Worm (Caenorhabditis elegans) whole organism, late embryonic: ENCODE results near the gene mesp-1.
A peak's percentile ranks its signal among the peaks of the same experiment; 100 is the strongest.

Experiments used
- C38D4.7 ChIP-seq: fragments of 200-800 bp; sonication (Bioruptor generic); optimal IDR thresholded peaks from 2 replicates; lab custom pipeline; 2018; ENCODE audit warnings: mild to moderate bottlenecking, missing genetic modification characterization, moderate library complexity, missing compliant biosample characterization
- ama-1 ChIP-seq: fragments of 150-350 bp; optimal IDR thresholded peaks from 2 replicates; lab custom pipeline; 2014
- ceh-19 ChIP-seq: fragments of 200-800 bp; sonication (Bioruptor generic); optimal IDR thresholded peaks from 2 replicates; lab custom pipeline; 2018; ENCODE audit warnings: mild to moderate bottlenecking, missing genetic modification characterization, missing compliant biosample characterization
- ceh-2 ChIP-seq: sonication (generic microtip); optimal IDR thresholded peaks from 2 replicates; lab custom pipeline; 2016; ENCODE audit warnings: missing genotype, missing genetic modification characterization, missing compliant biosample characterization
- ceh-24 ChIP-seq: sonication (generic microtip); optimal IDR thresholded peaks from 2 replicates; lab custom pipeline; 2016; ENCODE audit warnings: mild to moderate bottlenecking, missing genetic modification characterization, missing compliant biosample characterization
- ceh-30 ChIP-seq: fragments of 150-350 bp; optimal IDR thresholded peaks from 2 replicates; lab custom pipeline; 2014; ENCODE audit warnings: missing biosample characterization, missing genetic modification characterization
- ceh-31 ChIP-seq: sonication (generic microtip); optimal IDR thresholded peaks from 2 replicates; lab custom pipeline; 2016; ENCODE audit warnings: missing genetic modification characterization, missing compliant biosample characterization
- ceh-45 ChIP-seq: fragments of 200-800 bp; sonication (Bioruptor generic); IDR thresholded peaks from 2 replicates; pipeline ENCODE4 v1.3.6; 2022; ENCODE audit warnings: missing genetic modification reagents, missing genetic modification characterization, missing compliant biosample characterization
- ceh-48 ChIP-seq: sonication (generic microtip); optimal IDR thresholded peaks from 2 replicates; lab custom pipeline; 2016; ENCODE audit warnings: missing genetic modification characterization, inconsistent platforms, missing compliant biosample characterization
- dmd-4 ChIP-seq: sonication (generic microtip); optimal IDR thresholded peaks from 2 replicates; lab custom pipeline; 2016; ENCODE audit warnings: borderline replicate concordance, missing genetic modification characterization, missing compliant biosample characterization
- elt-2 ChIP-seq: sonication (generic microtip); optimal IDR thresholded peaks from 2 replicates; lab custom pipeline; 2016; ENCODE audit warnings: missing genetic modification reagents, missing genetic modification characterization, missing compliant biosample characterization
- elt-4 ChIP-seq: sonication (generic microtip); optimal IDR thresholded peaks from 2 replicates; lab custom pipeline; 2016; ENCODE audit warnings: missing genetic modification characterization, missing compliant biosample characterization
- fkh-10 ChIP-seq: fragments of 150-350 bp; optimal IDR thresholded peaks from 2 replicates; lab custom pipeline; 2014; ENCODE audit warnings: missing biosample characterization, missing genetic modification reagents, missing genetic modification characterization
- gmeb-2 ChIP-seq: sonication (generic microtip); optimal IDR thresholded peaks from 2 replicates; lab custom pipeline; 2016; ENCODE audit warnings: missing genetic modification characterization, inconsistent platforms, missing compliant biosample characterization
- hlh-15 ChIP-seq: sonication (generic microtip); optimal IDR thresholded peaks from 2 replicates; lab custom pipeline; 2016; ENCODE audit warnings: missing genetic modification characterization, missing compliant biosample characterization
- hlh-6 ChIP-seq: sonication (generic microtip); optimal IDR thresholded peaks from 2 replicates; lab custom pipeline; 2016; ENCODE audit warnings: missing genotype, missing genetic modification characterization, missing compliant biosample characterization
- lim-6 ChIP-seq: sonication (generic microtip); optimal IDR thresholded peaks from 2 replicates; lab custom pipeline; 2016; ENCODE audit warnings: missing genetic modification characterization, missing compliant biosample characterization
- lin-11 ChIP-seq: fragments of 200-800 bp; sonication (Bioruptor generic); optimal IDR thresholded peaks from 2 replicates; lab custom pipeline; 2018; ENCODE audit warnings: mild to moderate bottlenecking, missing genetic modification characterization, missing compliant biosample characterization
- madf-2 ChIP-seq: sonication (generic microtip); optimal IDR thresholded peaks from 2 replicates; lab custom pipeline; 2017; ENCODE audit warnings: missing genetic modification characterization, missing compliant biosample characterization
- mec-3 ChIP-seq: sonication (generic microtip); optimal IDR thresholded peaks from 2 replicates; lab custom pipeline; 2016; ENCODE audit warnings: borderline replicate concordance, missing genetic modification characterization, missing compliant biosample characterization
- nfya-1 ChIP-seq: sonication (generic microtip); optimal IDR thresholded peaks from 2 replicates; lab custom pipeline; 2017; ENCODE audit warnings: missing genetic modification characterization, mild to moderate bottlenecking, missing compliant biosample characterization, antibody characterized with exemption, moderate library complexity
- pax-1 ChIP-seq: fragments of 150-350 bp; optimal IDR thresholded peaks from 2 replicates; lab custom pipeline; 2014; ENCODE audit warnings: missing biosample characterization, missing genetic modification characterization
- pha-2 ChIP-seq: sonication (generic microtip); optimal IDR thresholded peaks from 2 replicates; lab custom pipeline; 2017; ENCODE audit warnings: mild to moderate bottlenecking, missing genetic modification characterization, missing compliant biosample characterization
- pqm-1 ChIP-seq: sonication (generic microtip); optimal IDR thresholded peaks from 2 replicates; lab custom pipeline; 2016; ENCODE audit warnings: missing genetic modification characterization, missing compliant biosample characterization
- sox-2 ChIP-seq: fragments of 200-800 bp; sonication (Bioruptor generic); IDR thresholded peaks from 2 replicates; pipeline ENCODE4 v1.3.6; 2022; ENCODE audit warnings: missing genetic modification reagents, missing genetic modification characterization, missing compliant biosample characterization
- syd-9 ChIP-seq: sonication (generic microtip); optimal IDR thresholded peaks from 2 replicates; lab custom pipeline; 2016; ENCODE audit warnings: mild to moderate bottlenecking, missing genetic modification characterization, moderate library complexity, missing compliant biosample characterization
- tbx-2 ChIP-seq: sonication (generic microtip); optimal IDR thresholded peaks from 2 replicates; lab custom pipeline; 2016; ENCODE audit warnings: missing genetic modification characterization, missing compliant biosample characterization
- ttx-3 ChIP-seq: sonication (generic microtip); optimal IDR thresholded peaks from 2 replicates; lab custom pipeline; 2016; ENCODE audit warnings: missing genetic modification reagents, missing genetic modification characterization, missing compliant biosample characterization
- unc-3 ChIP-seq, 2 experiments: fragments of 200-800 bp in 1 of 2; sonication (Bioruptor generic) in 1 of 2; sonication (generic microtip) in 1 of 2; conservative IDR thresholded peaks in 1 of 2; optimal IDR thresholded peaks in 1 of 2; 2 replicates each; pipeline versions ENCODE4 v1.3.6 to Lab custom; 2016 to 2022; ENCODE audit warnings: missing compliant biosample characterization in 2 of 2, missing genetic modification characterization in 2 of 2, missing genetic modification reagents in 1 of 2
- unc-42 ChIP-seq: sonication (generic microtip); optimal IDR thresholded peaks from 2 replicates; lab custom pipeline; 2016; ENCODE audit warnings: missing genotype, missing genetic modification characterization, missing compliant biosample characterization
- zip-5 ChIP-seq: sonication (generic microtip); optimal IDR thresholded peaks from 2 replicates; lab custom pipeline; 2016; ENCODE audit warnings: missing genetic modification characterization, missing compliant biosample characterization

Gene mesp-1

DNA sequence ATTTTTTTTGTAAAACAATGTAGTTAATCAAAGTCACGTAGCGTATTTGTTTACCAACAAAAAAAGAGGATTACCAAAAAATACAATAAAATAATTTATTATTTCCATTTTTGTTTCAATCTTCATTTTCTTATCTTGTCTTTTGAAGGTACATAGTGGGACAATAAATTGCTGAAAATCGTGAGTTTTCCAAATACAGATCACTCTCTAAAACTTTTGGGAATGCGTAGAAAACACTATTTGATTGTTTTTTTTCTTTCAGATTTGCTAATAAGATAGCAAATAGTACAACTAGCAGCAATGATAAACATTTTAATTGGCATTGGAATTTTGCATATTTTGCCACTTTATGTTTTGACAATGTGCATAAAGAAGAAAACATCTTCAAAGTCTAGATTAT lies 2.3 kb downstream of the mesp-1 start, which contains the start of gene C28C12.1:
TSS of gene C28C12.1 (plus strand) at position 301 of the 400 bp plus-strand sequence.
- TF ChIP-seq lin-11 (tag; lab: Kevin White, UChicago) = no peak
- no peak for TF ChIP-seq pax-1 (tag; lab: Kevin White, UChicago)

DNA sequence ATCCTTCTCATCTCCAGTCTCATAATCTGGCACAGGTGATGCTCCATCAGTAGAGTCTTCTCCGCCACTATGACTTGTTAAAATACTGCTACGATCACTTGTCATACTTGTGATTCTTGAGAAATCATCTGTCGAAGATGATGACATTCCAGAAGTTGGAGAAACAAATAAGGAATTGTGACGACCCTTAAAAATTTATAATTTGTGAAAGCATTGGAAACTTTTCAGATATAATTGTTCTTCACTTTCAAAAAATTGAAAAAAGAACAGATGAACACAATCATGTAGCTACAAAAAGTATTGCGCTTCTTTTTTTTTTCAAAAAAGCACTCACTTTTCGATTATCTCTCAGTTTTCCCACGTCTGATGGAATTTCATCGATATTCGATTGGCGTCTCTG lies 6.9 kb downstream of the mesp-1 start:
- TF ChIP-seq sox-2 (GFP tag; lab: Robert Waterston, UW) = no peak
- TF ChIP-seq hlh-6 (tag; lab: Kevin White, UChicago) = no peak
- no peak for TF ChIP-seq unc-42 (tag; lab: Kevin White, UChicago)
- no peak for TF ChIP-seq ceh-19 (GFP tag; lab: Kevin White, UChicago)
- no peak for TF ChIP-seq ceh-30 (tag; lab: Kevin White, UChicago)
- TF ChIP-seq, all 69 proteins: peak for 0

DNA sequence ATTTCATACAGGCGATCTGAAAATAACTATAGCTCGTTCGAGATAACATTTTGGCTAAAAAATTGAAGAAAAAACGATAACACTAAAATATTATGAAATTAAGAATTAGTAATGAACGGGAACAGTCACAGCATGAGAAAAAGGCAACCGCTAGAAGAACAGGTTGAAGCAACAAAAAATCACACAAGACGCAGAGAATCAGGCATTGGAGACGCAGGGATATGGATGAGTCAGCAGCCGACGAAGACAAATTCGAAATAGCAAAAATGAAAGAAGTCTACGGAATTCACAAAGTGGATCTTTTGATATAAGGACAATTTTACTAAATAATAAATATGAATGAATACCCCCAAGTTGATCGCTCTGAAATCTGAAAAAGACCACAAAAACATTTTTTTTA lies 11.4 kb downstream of the mesp-1 start, which contains the start of gene tag-77:
TSS of gene tag-77 (minus strand) at position 15 of the 400 bp plus-strand sequence.
- no peak for TF ChIP-seq madf-2 (tag; lab: Kevin White, UChicago)
- no peak for TF ChIP-seq ttx-3
- no peak for TF ChIP-seq ceh-31 (tag; lab: Kevin White, UChicago)
- no peak for TF ChIP-seq pqm-1 (tag; lab: Kevin White, UChicago)
- TF ChIP-seq fkh-10 (GFP tag; lab: Kevin White, UChicago) = no peak
- no peak for TF ChIP-seq lim-6 (tag; lab: Kevin White, UChicago)
- TF ChIP-seq C38D4.7 (GFP tag; lab: Kevin White, UChicago) = no peak
- no peak for TF ChIP-seq hlh-15 (tag; lab: Kevin White, UChicago)
- no peak for TF ChIP-seq ceh-45 (GFP tag; lab: Robert Waterston, UW)
- TF ChIP-seq gmeb-2 (tag; lab: Kevin White, UChicago) = no peak
- no peak for TF ChIP-seq mec-3 (tag; lab: Kevin White, UChicago)
- no peak for TF ChIP-seq ceh-2 (tag; lab: Kevin White, UChicago)
- no peak for TF ChIP-seq nfya-1
- TF ChIP-seq syd-9 (tag; lab: Kevin White, UChicago) = no peak
- TF ChIP-seq unc-3 (GFP tag; conservative IDR thresholded peaks at IDR 0.05; lab: Robert Waterston, UW) = no peak
- no peak for TF ChIP-seq unc-3 (tag; optimal IDR thresholded peaks at IDR 0.05; lab: Kevin White, UChicago)

DNA sequence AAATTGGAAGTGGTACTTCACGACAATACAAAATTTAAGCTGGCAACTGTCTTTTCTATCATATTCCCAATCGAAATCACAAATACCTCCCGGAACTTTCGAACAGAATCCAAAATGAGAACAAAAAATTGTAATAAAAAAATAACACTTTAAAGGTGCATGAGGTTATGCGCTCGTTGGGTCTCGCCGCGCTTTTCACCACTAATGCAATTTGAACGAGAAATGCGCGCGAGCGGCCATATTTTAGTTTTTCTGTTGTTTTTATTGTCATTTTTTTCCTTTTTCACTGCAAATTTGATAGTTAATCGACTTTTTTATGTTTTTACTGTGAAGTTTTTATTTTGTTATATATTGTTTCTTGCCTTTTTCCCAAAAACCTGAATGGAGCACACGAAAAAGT lies 11.9 kb downstream of the mesp-1 start, which contains the start of gene mes-6:
TSS of gene mes-6 (plus strand) at position 229 of the 400 bp plus-strand sequence.
- TF ChIP-seq elt-4 (tag; lab: Kevin White, UChicago) = no peak
- TF ChIP-seq gmeb-2 (tag; lab: Kevin White, UChicago) = no peak
- TF ChIP-seq unc-42 (tag; lab: Kevin White, UChicago) = peak; percentile 97

DNA sequence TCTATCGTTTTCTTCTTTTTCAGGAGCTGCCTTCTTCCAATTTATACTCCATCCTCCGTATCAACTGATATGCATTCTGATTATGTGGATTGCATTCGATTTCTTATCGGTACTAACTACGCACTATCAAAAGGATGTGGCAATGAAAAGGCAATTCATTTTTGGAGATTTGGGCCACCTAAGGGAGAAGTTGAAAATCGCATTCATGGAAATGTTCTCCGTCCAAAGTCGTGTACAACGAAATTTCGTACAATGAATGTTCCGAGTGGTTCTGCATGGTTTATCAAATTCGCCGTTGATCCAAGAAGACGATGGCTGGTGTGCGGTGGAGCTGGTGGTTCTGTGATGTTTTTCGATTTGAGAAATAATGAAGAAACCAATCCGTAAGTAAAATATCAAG lies 13.6 kb downstream of the mesp-1 start, which contains the start of gene C09G4.4:
TSS of gene C09G4.4 (plus strand) at position 301 of the 400 bp plus-strand sequence.
- no peak for TF ChIP-seq ceh-24
- peak; percentile 15 for TF ChIP-seq elt-2

DNA sequence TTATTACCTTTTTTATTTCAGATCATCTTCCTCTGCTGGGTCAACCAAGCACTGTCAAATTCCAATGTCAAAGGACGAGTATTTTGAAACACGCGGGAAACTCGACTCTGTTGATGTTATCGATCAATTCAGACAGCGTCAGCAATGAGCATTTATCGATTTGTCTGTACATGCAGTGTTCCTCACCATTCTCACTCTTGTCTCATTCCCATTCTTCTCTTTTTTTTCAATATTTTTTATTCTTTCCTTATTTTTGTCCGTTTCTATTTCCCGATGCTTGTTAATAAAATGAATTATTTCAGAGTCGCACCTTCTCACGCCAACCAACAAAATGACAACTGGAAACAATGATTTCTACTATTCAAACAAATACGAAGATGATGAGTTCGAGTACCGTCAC lies 14.5 kb downstream of the mesp-1 start, which contains the start of gene cks-1:
TSS of gene cks-1 (plus strand) at position 301 of the 400 bp plus-strand sequence.
- TF ChIP-seq ceh-48 (tag; lab: Kevin White, UChicago) (no peak), dmd-4 (tag; lab: Kevin White, UChicago) (no peak), unc-3 (GFP tag; conservative IDR thresholded peaks at IDR 0.05; lab: Robert Waterston, UW) (no peak), unc-3 (tag; optimal IDR thresholded peaks at IDR 0.05; lab: Kevin White, UChicago) (no peak), lin-11 (tag; lab: Kevin White, UChicago) (no peak), fkh-10 (GFP tag; lab: Kevin White, UChicago) (no peak), madf-2 (tag; lab: Kevin White, UChicago) (no peak), ama-1 (no peak), pax-1 (tag; lab: Kevin White, UChicago) (no peak), tbx-2 (tag; lab: Kevin White, UChicago) (no peak), zip-5 (no peak), pha-2 (tag; lab: Kevin White, UChicago) (no peak)
